Fruit fly (Drosophila melanogaster) whole organism, embryonic: ENCODE data around the gene CG10581.

Source experiments
- Awh ChIP-seq: fragments of 200-800 bp; sonication (Bioruptor generic); IDR thresholded peaks from 2 replicates; pipeline ENCODE4, ENCODE4 v1.3.6; 2022; ENCODE audit warnings: missing biosample characterization, missing genetic modification characterization
- Bgb ChIP-seq: fragments of 200-800 bp; sonication (Bioruptor generic); IDR thresholded peaks from 2 replicates; pipeline ENCODE4 v1.3.6; 2022; ENCODE audit warnings: missing biosample characterization, missing genetic modification characterization; ENCODE audit not compliant: partially characterized antibody
- CG10267 ChIP-seq: fragments of 200-800 bp; sonication (Bioruptor generic); optimal IDR thresholded peaks from 2 replicates; lab custom pipeline; 2018; ENCODE audit warnings: missing biosample characterization, mild to moderate bottlenecking, missing genetic modification characterization, moderate library complexity
- CG10462 ChIP-seq: fragments of 200-800 bp; sonication (Bioruptor generic); optimal IDR thresholded peaks from 2 replicates; lab custom pipeline; 2016; ENCODE audit warnings: missing biosample characterization, missing genetic modification characterization
- CG13894 ChIP-seq: fragments of 200-800 bp; sonication (Bioruptor generic); optimal IDR thresholded peaks from 3 replicates; lab custom pipeline; 2018; ENCODE audit warnings: missing biosample characterization, mild to moderate bottlenecking, missing genetic modification characterization, moderate library complexity
- CG14050 ChIP-seq: fragments of 200-800 bp; sonication (Bioruptor generic); IDR thresholded peaks from 3 replicates; pipeline ENCODE4 v1.3.6; 2022; ENCODE audit warnings: missing biosample characterization, missing genetic modification characterization
- CG14441 ChIP-seq: fragments of 200-800 bp; sonication (Bioruptor generic); IDR thresholded peaks from 2 replicates; pipeline ENCODE4 v1.3.6; 2022; ENCODE audit warnings: missing biosample characterization, missing genetic modification characterization
- CG15479 ChIP-seq: fragments of 200-800 bp; sonication (Bioruptor generic); optimal IDR thresholded peaks from 3 replicates; lab custom pipeline; 2019; ENCODE audit warnings: missing biosample characterization, mild to moderate bottlenecking, missing genetic modification characterization, moderate library complexity
- CG17912 ChIP-seq: fragments of 200-800 bp; sonication (Bioruptor generic); optimal IDR thresholded peaks from 2 replicates; lab custom pipeline; 2018; ENCODE audit warnings: missing biosample characterization, mild to moderate bottlenecking, missing genetic modification characterization
- CG31365 ChIP-seq: fragments of 200-800 bp; sonication (Bioruptor generic); optimal IDR thresholded peaks from 2 replicates; lab custom pipeline; 2018; ENCODE audit warnings: missing biosample characterization, mild to moderate bottlenecking, missing genetic modification characterization
- CG32767 ChIP-seq: fragments of 200-800 bp; sonication (Bioruptor generic); IDR thresholded peaks from 2 replicates; pipeline ENCODE4 v1.3.6; 2022; ENCODE audit warnings: missing biosample characterization, missing genetic modification characterization
- CG33557 ChIP-seq: fragments of 200-800 bp; sonication (Bioruptor generic); optimal IDR thresholded peaks from 2 replicates; lab custom pipeline; 2019; ENCODE audit warnings: missing biosample characterization, mild to moderate bottlenecking, missing genetic modification characterization, moderate library complexity
- CG4328 ChIP-seq: fragments of 200-800 bp; sonication (Bioruptor generic); optimal IDR thresholded peaks from 3 replicates; lab custom pipeline; 2017; ENCODE audit warnings: missing biosample characterization, missing genetic modification reagents, missing genetic modification characterization
- CG4617 ChIP-seq: fragments of 200-800 bp; sonication (Bioruptor generic); optimal IDR thresholded peaks from 3 replicates; lab custom pipeline; 2016; ENCODE audit warnings: missing biosample characterization, missing genetic modification characterization, borderline replicate concordance
- CG6254 ChIP-seq: fragments of 200-800 bp; sonication (Bioruptor generic); optimal IDR thresholded peaks from 3 replicates; lab custom pipeline; 2017; ENCODE audit warnings: mild to moderate bottlenecking, missing biosample characterization, missing genetic modification reagents, missing genetic modification characterization
- CG7839 ChIP-seq: fragments of 200-800 bp; sonication (Bioruptor generic); optimal IDR thresholded peaks from 3 replicates; lab custom pipeline; 2018; ENCODE audit warnings: missing biosample characterization, mild to moderate bottlenecking, missing genetic modification characterization, moderate library complexity
- CG7928 ChIP-seq: fragments of 200-800 bp; sonication (Bioruptor generic); optimal IDR thresholded peaks from 2 replicates; lab custom pipeline; 2017; ENCODE audit warnings: missing biosample characterization, mild to moderate bottlenecking, missing genetic modification characterization
- CG8089 ChIP-seq: fragments of 200-800 bp; sonication (Bioruptor generic); optimal IDR thresholded peaks from 3 replicates; lab custom pipeline; 2016; ENCODE audit warnings: missing biosample characterization, missing genetic modification characterization
- CG8944 ChIP-seq: fragments of 200-800 bp; sonication (Bioruptor generic); optimal IDR thresholded peaks from 3 replicates; lab custom pipeline; 2016; ENCODE audit warnings: missing biosample characterization, missing genetic modification characterization
- Chrac-16 ChIP-seq: fragments of 200-800 bp; sonication (Bioruptor generic); optimal IDR thresholded peaks from 3 replicates; lab custom pipeline; 2016; ENCODE audit warnings: missing biosample characterization, missing genetic modification characterization
- Dfd ChIP-seq, 2 experiments: fragments of >200 bp; optimal IDR thresholded peaks; 2 replicates each; lab custom pipeline; 2017; ENCODE audit warnings: missing biosample characterization in 2 of 2, missing genetic modification characterization in 2 of 2
- ERR ChIP-seq: fragments of 200-800 bp; sonication (Bioruptor generic); optimal IDR thresholded peaks from 2 replicates; lab custom pipeline; 2016; ENCODE audit warnings: missing biosample characterization, missing genetic modification characterization
- H2.0 ChIP-seq: fragments of 200-800 bp; sonication (Bioruptor generic); IDR thresholded peaks from 2 replicates; pipeline ENCODE4 v1.3.6; 2022; ENCODE audit warnings: missing biosample characterization, missing genetic modification characterization
- Hr51 ChIP-seq, 2 experiments: fragments of 200-800 bp; sonication (Bioruptor generic); optimal IDR thresholded peaks; 2 replicates in 1 of 2; 3 replicates in 1 of 2; lab custom pipeline; 2016 to 2018; ENCODE audit warnings: missing biosample characterization in 2 of 2, missing genetic modification characterization in 2 of 2, mild to moderate bottlenecking in 1 of 2, moderate library complexity in 1 of 2
- Med ChIP-seq: fragments of 200-800 bp; sonication (Bioruptor generic); peaks from one replicate; lab custom pipeline; 2016; ENCODE audit warnings: missing biosample characterization, missing genetic modification characterization, mild to moderate bottlenecking, inconsistent platforms, moderate library complexity
- Scr ChIP-seq: fragments of 200-800 bp; sonication (Bioruptor generic); IDR thresholded peaks from 2 replicates; pipeline ENCODE4 v1.3.6; 2022; ENCODE audit warnings: missing biosample characterization, missing genetic modification characterization; ENCODE audit not compliant: partially characterized antibody
- Sin3A ChIP-seq: fragments of >200 bp; optimal IDR thresholded peaks from 2 replicates; lab custom pipeline; 2018
- Tbp ChIP-seq: fragments of >200 bp; optimal IDR thresholded peaks from 2 replicates; lab custom pipeline; 2018; ENCODE audit warnings: missing biosample characterization, missing genetic modification characterization
- crp ChIP-seq, 2 experiments: fragments of 200-800 bp; sonication (Bioruptor generic); optimal IDR thresholded peaks; 2 replicates in 1 of 2; 3 replicates in 1 of 2; lab custom pipeline; 2017; ENCODE audit warnings: missing biosample characterization in 2 of 2, missing genetic modification characterization in 2 of 2, mild to moderate bottlenecking in 1 of 2, moderate library complexity in 1 of 2
- cwo ChIP-seq: fragments of 200-800 bp; sonication (Bioruptor generic); optimal IDR thresholded peaks from 3 replicates; lab custom pipeline; 2017; ENCODE audit warnings: missing biosample characterization, missing genetic modification characterization, mild to moderate bottlenecking, moderate library complexity, missing genetic modification reagents
- da ChIP-seq: fragments of 200-800 bp; sonication (Bioruptor generic); optimal IDR thresholded peaks from 2 replicates; lab custom pipeline; 2016; ENCODE audit warnings: missing biosample characterization, missing genetic modification characterization
- esg ChIP-seq: fragments of 200-800 bp; sonication (Bioruptor generic); conservative IDR thresholded peaks from 2 replicates; pipeline ENCODE4 v1.3.6; 2022; ENCODE audit warnings: missing biosample characterization, missing genetic modification characterization
- exex ChIP-seq: fragments of 200-800 bp; sonication (Bioruptor generic); optimal IDR thresholded peaks from 4 replicates; lab custom pipeline; 2018; ENCODE audit warnings: missing biosample characterization, mild to moderate bottlenecking, missing genetic modification characterization, moderate library complexity
- fd96Cb ChIP-seq: fragments of 200-800 bp; sonication (Bioruptor generic); optimal IDR thresholded peaks from 2 replicates; lab custom pipeline; 2018; ENCODE audit warnings: missing biosample characterization, mild to moderate bottlenecking, missing genetic modification characterization, moderate library complexity
- her ChIP-seq: fragments of 200-800 bp; sonication (Bioruptor generic); optimal IDR thresholded peaks from 2 replicates; lab custom pipeline; 2016; ENCODE audit warnings: missing biosample characterization, missing genetic modification characterization
- lov ChIP-seq, 2 experiments: fragments of 200-800 bp in 1 of 2; fragments of >200 bp in 1 of 2; sonication (Bioruptor generic) in 1 of 2; IDR thresholded peaks in 1 of 2; optimal IDR thresholded peaks in 1 of 2; 2 replicates in 1 of 2; 3 replicates in 1 of 2; pipeline versions ENCODE4 v1.3.6 to Lab custom; 2017 to 2022; ENCODE audit warnings: missing biosample characterization in 1 of 2, missing genetic modification characterization in 1 of 2
- luna ChIP-seq: fragments of 200-800 bp; sonication (Bioruptor generic); optimal IDR thresholded peaks from 2 replicates; lab custom pipeline; 2016; ENCODE audit warnings: missing biosample characterization, missing genetic modification characterization
- mld ChIP-seq: fragments of 200-800 bp; sonication (Bioruptor generic); IDR thresholded peaks from 3 replicates; pipeline ENCODE4 v1.3.6; 2022; ENCODE audit warnings: missing biosample characterization, missing genetic modification characterization; ENCODE audit not compliant: partially characterized antibody
- nmo ChIP-seq: fragments of 200-800 bp; sonication (Bioruptor generic); optimal IDR thresholded peaks from 2 replicates; lab custom pipeline; 2018; ENCODE audit warnings: missing biosample characterization, mild to moderate bottlenecking, missing genetic modification characterization, moderate library complexity
- pnt ChIP-seq: fragments of 200-800 bp; sonication (Bioruptor generic); optimal IDR thresholded peaks from 3 replicates; lab custom pipeline; 2016; ENCODE audit warnings: missing biosample characterization, missing genetic modification characterization
- sc ChIP-seq, 3 experiments: fragments of >200 bp in 2 of 3; fragments of 200-800 bp in 1 of 3; sonication (Bioruptor generic) in 1 of 3; optimal IDR thresholded peaks; 2 replicates in 2 of 3; 3 replicates in 1 of 3; lab custom pipeline; 2017; ENCODE audit warnings: mild to moderate bottlenecking in 1 of 3, missing biosample characterization in 1 of 3, missing genetic modification characterization in 1 of 3, missing genetic modification reagents in 1 of 3
- sima ChIP-seq: fragments of 200-800 bp; sonication (Bioruptor generic); optimal IDR thresholded peaks from 2 replicates; lab custom pipeline; 2016; ENCODE audit warnings: missing biosample characterization, missing genetic modification characterization
- slou ChIP-seq: fragments of 200-800 bp; sonication (Bioruptor generic); optimal IDR thresholded peaks from 3 replicates; lab custom pipeline; 2016; ENCODE audit warnings: missing biosample characterization, missing genetic modification characterization
- wdn ChIP-seq: fragments of 200-800 bp; sonication (Bioruptor generic); IDR thresholded peaks from 2 replicates; pipeline ENCODE4 v1.3.6; 2022; ENCODE audit warnings: missing biosample characterization, missing genetic modification characterization
- wek ChIP-seq: fragments of 200-800 bp; sonication (Bioruptor generic); optimal IDR thresholded peaks from 3 replicates; lab custom pipeline; 2018; ENCODE audit warnings: missing biosample characterization, mild to moderate bottlenecking, missing genetic modification characterization, moderate library complexity
- zen ChIP-seq: fragments of 200-800 bp; sonication (Bioruptor generic); optimal IDR thresholded peaks from 3 replicates; lab custom pipeline; 2018; ENCODE audit warnings: missing biosample characterization, mild to moderate bottlenecking, missing genetic modification characterization, moderate library complexity
- zfh1 ChIP-seq: fragments of 200-800 bp; sonication (Bioruptor generic); IDR thresholded peaks from 3 replicates; pipeline ENCODE4 v1.3.6; 2022; ENCODE audit warnings: missing biosample characterization, missing genetic modification characterization
- zfh2 ChIP-seq: fragments of 200-800 bp; sonication (Bioruptor generic); optimal IDR thresholded peaks from 2 replicates; lab custom pipeline; 2016; ENCODE audit warnings: missing biosample characterization, missing genetic modification characterization

The CG10581 gene

DNA sequence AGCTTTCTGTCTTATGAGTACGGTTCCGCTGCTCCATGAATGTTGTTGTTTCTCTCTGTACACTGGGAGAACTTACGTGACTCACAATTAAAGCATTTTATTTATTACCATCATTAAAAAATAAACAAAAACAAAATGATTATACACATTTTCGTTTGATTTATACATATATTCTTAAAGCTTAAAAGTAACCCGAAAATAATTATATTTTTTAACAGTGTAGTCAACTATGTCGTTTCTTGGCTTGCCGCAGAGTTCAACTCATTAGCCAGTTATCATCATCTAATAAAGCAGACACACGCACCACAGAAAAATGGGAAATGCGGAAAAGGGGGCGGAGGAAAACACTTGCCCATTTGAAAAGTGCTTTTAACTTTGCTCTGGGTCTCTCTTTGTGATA, 3.4 kb upstream of the CG10581 start (continued):
- peak; percentile 34 for TF ChIP-seq wek
- peak; percentile 67 for TF ChIP-seq zfh1 (GFP tag; lab: Robert Waterston, UW)
- no peak for TF ChIP-seq CG15479 (GFP tag; lab: Kevin White, UChicago)
- TF ChIP-seq CG31365 (tag; lab: Kevin White, UChicago), result peak; percentile 20
- no peak for TF ChIP-seq Dfd (GFP tag; optimal IDR thresholded peaks at IDR 0.05; lab: Kevin White, UChicago)
- TF ChIP-seq fd96Cb (tag; lab: Kevin White, UChicago), result peak; percentile 83
- no peak for TF ChIP-seq sc (optimal IDR thresholded peaks at IDR 0.05; lab: Kevin White, UChicago)
- peak; percentile 51 for TF ChIP-seq sc (GFP tag; optimal IDR thresholded peaks at IDR 0.05; lab: Kevin White, UChicago)
- no peak for TF ChIP-seq Tbp (GFP tag; lab: Kevin White, UChicago)
- TF ChIP-seq CG13894 (tag; lab: Kevin White, UChicago), result peak; percentile 54
- no peak for TF ChIP-seq lov (optimal IDR thresholded peaks at IDR 0.05; lab: Kevin White, UChicago)
- peak; percentile 65; the same call in 1 of the 3 replicates for TF ChIP-seq lov (GFP tag; IDR thresholded peaks at IDR 0.05; lab: Robert Waterston, UW)
- TF ChIP-seq nmo (GFP tag; lab: Kevin White, UChicago), result peak; percentile 86
- TF ChIP-seq CG10462 (GFP tag; lab: Kevin White, UChicago), result peak; percentile 65
- peak; percentile 76 for TF ChIP-seq esg
- TF ChIP-seq CG32767 (GFP tag; lab: Robert Waterston, UW), result peak; percentile 64; the same call in 1 of the 2 replicates
- peak; percentile 82 for TF ChIP-seq CG10267 (tag; lab: Kevin White, UChicago)
- TF ChIP-seq Scr, result no peak
- peak; percentile 88 for TF ChIP-seq CG7839 (tag; lab: Kevin White, UChicago)
- TF ChIP-seq slou (GFP tag; lab: Kevin White, UChicago), result no peak
- TF ChIP-seq CG7928, result peak; percentile 44
- peak; percentile 41 for TF ChIP-seq pnt (GFP tag; lab: Kevin White, UChicago)
- TF ChIP-seq CG14441, result peak; percentile 63
- peak; percentile 72 for TF ChIP-seq Awh
- no peak for TF ChIP-seq da (GFP tag; lab: Kevin White, UChicago)
- peak; percentile 7 for TF ChIP-seq her (GFP tag; lab: Kevin White, UChicago)
- no peak for TF ChIP-seq Sin3A
- peak; percentile 75 for TF ChIP-seq H2.0 (GFP tag; lab: Robert Waterston, UW)
- TF ChIP-seq CG4617 (GFP tag; lab: Kevin White, UChicago), result peak; percentile 38

DNA sequence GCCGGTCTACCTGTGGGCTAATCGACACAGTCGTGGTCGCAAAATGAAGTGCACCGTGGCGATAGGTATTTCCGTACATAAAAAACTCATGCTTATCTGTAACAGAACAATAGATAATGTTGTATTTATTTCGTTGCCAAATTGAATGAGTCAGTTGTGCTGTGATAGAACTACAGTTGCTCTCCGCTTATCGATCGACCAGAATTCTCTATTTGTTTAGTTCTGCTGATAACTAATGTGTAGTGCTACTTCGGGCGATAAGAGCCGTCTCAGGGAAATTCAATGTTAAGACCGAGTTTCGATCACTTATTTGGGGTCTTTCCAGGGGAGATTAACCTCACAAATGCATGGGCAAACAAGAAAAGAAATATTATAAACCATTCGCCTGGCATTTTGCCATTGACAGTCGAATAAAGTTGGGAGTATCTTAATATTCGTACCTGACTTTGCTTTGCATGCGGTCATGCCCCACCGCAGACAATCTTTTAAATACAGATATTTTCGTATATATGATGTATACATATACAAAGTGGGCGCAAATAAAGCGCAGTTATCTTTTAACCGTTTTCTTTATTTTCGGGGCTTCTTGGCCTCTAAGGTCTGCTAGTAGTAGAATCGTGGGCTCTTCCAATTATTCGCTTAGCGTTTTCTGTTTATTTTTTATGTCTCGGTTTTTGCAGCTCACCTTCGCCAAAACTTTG, 2.4 kb upstream of the CG10581 start:
- TF ChIP-seq crp (GFP tag; optimal IDR thresholded peaks at IDR 0.05; lab: Kevin White, UChicago) (no peak), CG8944 (GFP tag; lab: Kevin White, UChicago) (no peak), zen (tag; lab: Kevin White, UChicago) (peak; percentile 18), CG4328 (peak; percentile 36), Med (GFP tag; lab: Kevin White, UChicago) (peak; percentile 75), mld (no peak), exex (tag; lab: Kevin White, UChicago) (peak; percentile 92), CG14050 (GFP tag; lab: Robert Waterston, UW) (no peak), nmo (GFP tag; lab: Kevin White, UChicago) (no peak), wdn (GFP tag; lab: Robert Waterston, UW) (no peak), Bgb (GFP tag; lab: Robert Waterston, UW) (peak; percentile 12; the same call in 1 of the 2 replicates), CG8089 (GFP tag; lab: Kevin White, UChicago) (no peak), Chrac-16 (GFP tag; lab: Kevin White, UChicago) (no peak), zfh2 (no peak), CG6254 (GFP tag; lab: Kevin White, UChicago) (peak; percentile 30), Hr51 (GFP tag; optimal IDR thresholded peaks at IDR 0.05; lab: Kevin White, UChicago) (no peak), luna (GFP tag; lab: Kevin White, UChicago) (no peak), CG33557 (GFP tag; lab: Kevin White, UChicago) (no peak), sima (GFP tag; lab: Kevin White, UChicago) (no peak), ERR (no peak), CG17912 (GFP tag; lab: Kevin White, UChicago) (peak; percentile 41), cwo (peak; percentile 30)
